Worm (Caenorhabditis elegans) whole organism, L1 larva: ENCODE measurements around the gene vps-53.

Experiments used
- alr-1 ChIP-seq: fragments of 200-800 bp; sonication (Bioruptor generic); optimal IDR thresholded peaks from 2 replicates; lab custom pipeline; 2018; ENCODE audit warnings: borderline replicate concordance, mild to moderate bottlenecking, missing genetic modification characterization, missing compliant biosample characterization
- grh-1 ChIP-seq: fragments of 200-800 bp; sonication (Bioruptor generic); IDR thresholded peaks from 2 replicates; pipeline ENCODE4 v1.3.6; 2022; ENCODE audit warnings: missing genetic modification reagents, missing genetic modification characterization, missing compliant biosample characterization
- hpl-2 ChIP-seq: fragments of 150-350 bp; optimal IDR thresholded peaks from 2 replicates; lab custom pipeline; 2014; ENCODE audit warnings: missing biosample characterization, missing genetic modification reagents, missing genetic modification characterization
- lin-39 ChIP-seq: fragments of 150-350 bp; optimal IDR thresholded peaks from 2 replicates; lab custom pipeline; 2014; ENCODE audit warnings: missing biosample characterization, missing genetic modification reagents, missing genetic modification characterization
- lsy-2 ChIP-seq, 2 experiments: fragments of 150-350 bp; optimal IDR thresholded peaks; 2 replicates each; lab custom pipeline; 2014; ENCODE audit warnings: missing biosample characterization in 2 of 2, missing genetic modification characterization in 2 of 2
- mef-2 ChIP-seq: fragments of 150-350 bp; optimal IDR thresholded peaks from 2 replicates; lab custom pipeline; 2014; ENCODE audit warnings: missing biosample characterization, missing genetic modification characterization
- mep-1 ChIP-seq: fragments of 150-350 bp; optimal IDR thresholded peaks from 2 replicates; lab custom pipeline; 2014; ENCODE audit warnings: missing biosample characterization, missing genetic modification characterization
- nhr-12 ChIP-seq: sonication (generic microtip); optimal IDR thresholded peaks from 2 replicates; lab custom pipeline; 2017; ENCODE audit warnings: missing biosample characterization, missing genetic modification characterization
- nhr-77 ChIP-seq: fragments of 150-350 bp; optimal IDR thresholded peaks from 2 replicates; lab custom pipeline; 2014; ENCODE audit warnings: missing biosample characterization, missing genetic modification characterization
- sox-4 ChIP-seq: sonication (generic microtip); optimal IDR thresholded peaks from 2 replicates; lab custom pipeline; 2016; ENCODE audit warnings: missing genetic modification characterization, missing compliant biosample characterization
- unc-62 ChIP-seq: fragments of 150-350 bp; optimal IDR thresholded peaks from 2 replicates; lab custom pipeline; 2014; ENCODE audit warnings: missing biosample characterization, missing genetic modification reagents, missing genetic modification characterization

DNA sequence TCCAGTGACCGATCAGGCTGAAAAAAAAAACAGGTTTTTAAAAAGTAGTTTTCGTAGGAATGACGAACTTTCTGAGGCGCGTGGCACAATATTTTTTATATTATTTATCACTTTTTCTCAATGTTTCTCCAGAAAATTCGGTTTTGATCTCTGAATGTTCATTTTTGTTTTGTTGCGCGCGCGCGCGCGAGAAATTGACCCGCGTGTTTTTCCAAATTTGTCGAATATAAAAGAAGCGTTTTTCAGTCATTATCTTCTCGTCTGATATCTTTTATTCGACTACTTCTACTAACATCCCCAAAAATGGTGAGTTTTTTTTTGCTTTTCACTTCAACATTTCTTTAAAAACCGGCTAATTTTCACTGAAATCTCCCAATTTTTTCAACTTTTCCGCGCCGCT, 1.5 kb upstream of the vps-53 start, which contains the start of gene rmd-1:
- TF ChIP-seq grh-1 (no peak), mep-1 (no peak), nhr-77 (tag; lab: Kevin White, UChicago) (no peak), lsy-2 (tag; optimal IDR thresholded peaks at IDR 0.05; lab: Kevin White, UChicago) (no peak), alr-1 (tag; lab: Kevin White, UChicago) (no peak), unc-62 (GFP tag; lab: Kevin White, UChicago) (no peak), hpl-2 (GFP tag; lab: Kevin White, UChicago) (no peak), sox-4 (tag; lab: Kevin White, UChicago) (no peak), nhr-12 (no peak), mef-2 (tag; lab: Kevin White, UChicago) (no peak), lin-39 (no peak)
